Worm (Caenorhabditis elegans) whole organism, early embryonic: Measurements from ENCODE around the gene cnnm-3.

Experiments used
- ama-1 ChIP-seq: fragments of 150-350 bp; optimal IDR thresholded peaks from 2 replicates; lab custom pipeline; 2014
- hmg-4 ChIP-seq: fragments of 200-800 bp; sonication (Bioruptor generic); optimal IDR thresholded peaks from 2 replicates; lab custom pipeline; 2018; ENCODE audit warnings: mild to moderate bottlenecking, missing genetic modification characterization, missing compliant biosample characterization

ce11 chrX:3067052-3067451 lies 21.4 kb upstream of the cnnm-3 start:
- TF ChIP-seq hmg-4 (no peak), ama-1 (no peak)
